Fruit fly (Drosophila melanogaster) whole organism, embryonic: Measurements from ENCODE around the gene NELF-B.

Source experiments
- CG13123 ChIP-seq: fragments of 200-800 bp; sonication (Bioruptor generic); optimal IDR thresholded peaks from 2 replicates; lab custom pipeline; 2016; ENCODE audit warnings: missing biosample characterization, missing genetic modification characterization
- CG15514 ChIP-seq: fragments of 200-800 bp; sonication (Bioruptor generic); optimal IDR thresholded peaks from 3 replicates; lab custom pipeline; 2017; ENCODE audit warnings: missing biosample characterization, missing genetic modification characterization, mild to moderate bottlenecking, moderate library complexity, missing genetic modification reagents
- CG32532 ChIP-seq: fragments of 200-800 bp; sonication (Bioruptor generic); IDR thresholded peaks from 2 replicates; pipeline ENCODE4 v1.3.6; 2022; ENCODE audit warnings: missing biosample characterization, missing genetic modification characterization
- CG34422 ChIP-seq: fragments of 200-800 bp; sonication (Bioruptor generic); IDR thresholded peaks from 3 replicates; pipeline ENCODE4 v1.3.6; 2022; ENCODE audit warnings: missing biosample characterization, missing genetic modification characterization
- CG7928 ChIP-seq: fragments of 200-800 bp; sonication (Bioruptor generic); optimal IDR thresholded peaks from 2 replicates; lab custom pipeline; 2017; ENCODE audit warnings: missing biosample characterization, mild to moderate bottlenecking, missing genetic modification characterization
- Hey ChIP-seq: fragments of 200-800 bp; sonication (Bioruptor generic); optimal IDR thresholded peaks from 3 replicates; lab custom pipeline; 2018; ENCODE audit warnings: missing biosample characterization, mild to moderate bottlenecking, missing genetic modification characterization
- Vsx1 ChIP-seq: fragments of 200-800 bp; sonication (Bioruptor generic); optimal IDR thresholded peaks from 2 replicates; lab custom pipeline; 2017; ENCODE audit warnings: missing biosample characterization, mild to moderate bottlenecking, missing genetic modification characterization, missing genetic modification reagents
- fd96Cb ChIP-seq: fragments of 200-800 bp; sonication (Bioruptor generic); optimal IDR thresholded peaks from 2 replicates; lab custom pipeline; 2018; ENCODE audit warnings: missing biosample characterization, mild to moderate bottlenecking, missing genetic modification characterization, moderate library complexity

- TF ChIP-seq Vsx1 (GFP tag; lab: Kevin White, UChicago) (no peak), CG13123 (GFP tag; lab: Kevin White, UChicago) (no peak), CG15514 (peak; percentile 75), CG34422 (GFP tag; lab: Robert Waterston, UW) (no peak; the same call in 2 of the 3 replicates), Hey (no peak), CG7928 (GFP tag; lab: Kevin White, UChicago) (peak; percentile 37), CG32532 (no peak), fd96Cb (tag; lab: Kevin White, UChicago) (no peak)
Measured at dm6 chrX:7737156-7737771, 9.1 kb upstream of the NELF-B start.
